Worm (Caenorhabditis elegans) whole organism, L2 larva: ENCODE measurements around the gene srr-6.

Source experiments
- C34F6.9 ChIP-seq: fragments of 150-350 bp; optimal IDR thresholded peaks from 2 replicates; lab custom pipeline; 2014; ENCODE audit warnings: missing biosample characterization, missing genetic modification characterization
- F13H6.1 ChIP-seq: sonication (generic microtip); optimal IDR thresholded peaks from 2 replicates; lab custom pipeline; 2016; ENCODE audit warnings: missing genetic modification characterization, missing compliant biosample characterization
- R02D3.7 ChIP-seq: fragments of 150-350 bp; optimal IDR thresholded peaks from 2 replicates; lab custom pipeline; 2014; ENCODE audit warnings: missing biosample characterization, missing genetic modification characterization
- Y55F3AM.14 ChIP-seq: fragments of 200-800 bp; sonication (Bioruptor generic); optimal IDR thresholded peaks from 2 replicates; lab custom pipeline; 2018; ENCODE audit warnings: mild to moderate bottlenecking, missing genetic modification characterization, missing compliant biosample characterization
- aly-2 ChIP-seq: fragments of 150-350 bp; optimal IDR thresholded peaks from 2 replicates; lab custom pipeline; 2014; ENCODE audit warnings: missing biosample characterization, missing genetic modification characterization
- ama-1 ChIP-seq: fragments of 150-350 bp; optimal IDR thresholded peaks from 2 replicates; lab custom pipeline; 2018; ENCODE audit warnings: inconsistent platforms
- blmp-1 ChIP-seq: sonication (generic microtip); optimal IDR thresholded peaks from 2 replicates; lab custom pipeline; 2017; ENCODE audit warnings: missing genetic modification characterization, mild to moderate bottlenecking, missing compliant biosample characterization, antibody characterized with exemption, moderate library complexity; ENCODE audit not compliant: insufficient read depth
- ceh-16 ChIP-seq: fragments of 150-350 bp; optimal IDR thresholded peaks from 2 replicates; lab custom pipeline; 2014; ENCODE audit warnings: missing biosample characterization, missing genetic modification characterization
- ceh-82 ChIP-seq: fragments of 150-350 bp; optimal IDR thresholded peaks from 2 replicates; lab custom pipeline; 2014; ENCODE audit warnings: missing biosample characterization, missing genetic modification characterization
- crh-2 ChIP-seq: sonication (generic microtip); optimal IDR thresholded peaks from 2 replicates; lab custom pipeline; 2017; ENCODE audit warnings: missing biosample characterization, missing genetic modification characterization
- dmd-4 ChIP-seq: sonication (generic microtip); optimal IDR thresholded peaks from 2 replicates; lab custom pipeline; 2017; ENCODE audit warnings: missing biosample characterization, missing genetic modification characterization
- egl-27 ChIP-seq: sonication (generic microtip); optimal IDR thresholded peaks from 3 replicates; lab custom pipeline; 2017; ENCODE audit warnings: missing biosample characterization, missing genetic modification reagents, missing genetic modification characterization
- elt-1 ChIP-seq: fragments of 150-350 bp; optimal IDR thresholded peaks from 2 replicates; lab custom pipeline; 2014; ENCODE audit warnings: missing biosample characterization, missing genetic modification characterization
- fos-1 ChIP-seq: fragments of 150-350 bp; optimal IDR thresholded peaks from 2 replicates; lab custom pipeline; 2014; ENCODE audit warnings: missing biosample characterization, missing genetic modification characterization
- gmeb-1 ChIP-seq: fragments of 150-350 bp; optimal IDR thresholded peaks from 2 replicates; lab custom pipeline; 2014; ENCODE audit warnings: missing biosample characterization, missing genetic modification characterization
- lin-39 ChIP-seq: fragments of 150-350 bp; optimal IDR thresholded peaks from 2 replicates; lab custom pipeline; 2014; ENCODE audit warnings: missing biosample characterization, missing genetic modification reagents, missing genetic modification characterization
- lsy-2 ChIP-seq, 2 experiments: fragments of 150-350 bp in 1 of 2; sonication (generic microtip) in 1 of 2; optimal IDR thresholded peaks; 2 replicates each; lab custom pipeline; 2014 to 2017; ENCODE audit warnings: missing biosample characterization in 2 of 2, missing genetic modification characterization in 2 of 2
- mbf-1 ChIP-seq: sonication (generic microtip); optimal IDR thresholded peaks from 2 replicates; lab custom pipeline; 2017; ENCODE audit warnings: missing biosample characterization, missing genetic modification characterization
- mdl-1 ChIP-seq, 2 experiments: fragments of 150-350 bp in 1 of 2; sonication (generic microtip) in 1 of 2; optimal IDR thresholded peaks; 2 replicates each; lab custom pipeline; 2017; ENCODE audit warnings: missing biosample characterization in 2 of 2, missing genetic modification characterization in 2 of 2
- nhr-11 ChIP-seq: fragments of 150-350 bp; optimal IDR thresholded peaks from 2 replicates; lab custom pipeline; 2014; ENCODE audit warnings: missing biosample characterization, missing genetic modification characterization
- nhr-12 ChIP-seq: fragments of 150-350 bp; optimal IDR thresholded peaks from 2 replicates; lab custom pipeline; 2014; ENCODE audit warnings: missing biosample characterization, missing genetic modification characterization
- nhr-129 ChIP-seq: fragments of 150-350 bp; optimal IDR thresholded peaks from 2 replicates; lab custom pipeline; 2014; ENCODE audit warnings: missing biosample characterization, missing genetic modification characterization
- nhr-21 ChIP-seq: fragments of 150-350 bp; optimal IDR thresholded peaks from 2 replicates; lab custom pipeline; 2014; ENCODE audit warnings: missing biosample characterization, missing genetic modification characterization
- nhr-23 ChIP-seq: fragments of 150-350 bp; optimal IDR thresholded peaks from 2 replicates; lab custom pipeline; 2014; ENCODE audit warnings: missing biosample characterization, missing genetic modification reagents, missing genetic modification characterization
- nhr-237 ChIP-seq: fragments of 150-350 bp; optimal IDR thresholded peaks from 2 replicates; lab custom pipeline; 2014; ENCODE audit warnings: missing biosample characterization, missing genetic modification characterization
- nhr-25 ChIP-seq: fragments of 150-350 bp; sonication (generic microtip); optimal IDR thresholded peaks from 3 replicates; lab custom pipeline; 2014; ENCODE audit warnings: missing biosample characterization, missing genetic modification characterization
- nhr-6 ChIP-seq: fragments of 150-350 bp; optimal IDR thresholded peaks from 2 replicates; lab custom pipeline; 2014; ENCODE audit warnings: missing biosample characterization, missing genetic modification characterization
- sem-4 ChIP-seq: fragments of 150-350 bp; optimal IDR thresholded peaks from 2 replicates; lab custom pipeline; 2014; ENCODE audit warnings: missing biosample characterization, missing genetic modification reagents, missing genetic modification characterization
- skn-1 ChIP-seq: sonication (generic microtip); optimal IDR thresholded peaks from 2 replicates; lab custom pipeline; 2017; ENCODE audit warnings: missing biosample characterization, missing genetic modification characterization
- sma-3 ChIP-seq: sonication (generic microtip); optimal IDR thresholded peaks from 2 replicates; lab custom pipeline; 2016; ENCODE audit warnings: missing genetic modification reagents, missing genetic modification characterization, missing compliant biosample characterization
- sma-9 ChIP-seq, 2 experiments: fragments of 150-350 bp in 1 of 2; sonication (generic microtip) in 1 of 2; optimal IDR thresholded peaks; 2 replicates each; lab custom pipeline; 2014 to 2016; ENCODE audit warnings: missing genetic modification characterization in 2 of 2, mild to moderate bottlenecking in 1 of 2, missing biosample characterization in 1 of 2, missing compliant biosample characterization in 1 of 2, missing genetic modification reagents in 1 of 2, moderate library complexity in 1 of 2
- snpc-4 ChIP-seq: fragments of 150-350 bp; optimal IDR thresholded peaks from 2 replicates; lab custom pipeline; 2014; ENCODE audit warnings: missing biosample characterization, missing genetic modification characterization
- unc-39 ChIP-seq: fragments of 150-350 bp; optimal IDR thresholded peaks from 2 replicates; lab custom pipeline; 2014; ENCODE audit warnings: missing biosample characterization, missing genetic modification characterization
- unc-55 ChIP-seq: fragments of 150-350 bp; sonication (generic microtip); optimal IDR thresholded peaks from 3 replicates; lab custom pipeline; 2014; ENCODE audit warnings: missing biosample characterization, missing genetic modification reagents, missing genetic modification characterization
- zag-1 ChIP-seq: fragments of 150-350 bp; optimal IDR thresholded peaks from 2 replicates; lab custom pipeline; 2014; ENCODE audit warnings: missing biosample characterization, missing genetic modification characterization
- ztf-1 ChIP-seq: fragments of 200-800 bp; sonication (Bioruptor generic); conservative IDR thresholded peaks from 2 replicates; pipeline ENCODE4 v1.3.6; 2022; ENCODE audit warnings: missing genetic modification characterization, missing compliant biosample characterization
- ztf-11 ChIP-seq: sonication (generic microtip); optimal IDR thresholded peaks from 2 replicates; lab custom pipeline; 2017; ENCODE audit warnings: missing biosample characterization, missing genetic modification characterization
- ztf-4 ChIP-seq: fragments of 150-350 bp; optimal IDR thresholded peaks from 2 replicates; lab custom pipeline; 2014; ENCODE audit warnings: missing biosample characterization, missing genetic modification characterization

The srr-6 gene

ce11 chrV:5018067-5018466 is 5.5 kb downstream of the srr-6 start:
- TF ChIP-seq sma-3 (GFP tag; lab: Kevin White, UChicago) (no peak), fos-1 (tag; lab: Kevin White, UChicago) (peak; percentile 38), sma-9 (GFP tag; optimal IDR thresholded peaks at IDR 0.05; lab: Kevin White, UChicago) (peak; percentile 55), sma-9 (tag; optimal IDR thresholded peaks at IDR 0.05; lab: Kevin White, UChicago) (no peak), Y55F3AM.14 (GFP tag; lab: Kevin White, UChicago) (peak; percentile 42), ztf-11 (no peak)

ce11 chrV:5018810-5019274 is 6.2 kb downstream of the srr-6 start, which contains the start of gene srr-4:
TSS of gene srr-4 (plus strand) at chrV:5019224.
- TF ChIP-seq fos-1 (tag; lab: Kevin White, UChicago) (peak; percentile 66), sma-9 (GFP tag; optimal IDR thresholded peaks at IDR 0.05; lab: Kevin White, UChicago) (peak; percentile 18), sma-9 (tag; optimal IDR thresholded peaks at IDR 0.05; lab: Kevin White, UChicago) (no peak), skn-1 (tag; lab: Kevin White, UChicago) (peak; percentile 39), elt-1 (tag; lab: Kevin White, UChicago) (no peak)

DNA sequence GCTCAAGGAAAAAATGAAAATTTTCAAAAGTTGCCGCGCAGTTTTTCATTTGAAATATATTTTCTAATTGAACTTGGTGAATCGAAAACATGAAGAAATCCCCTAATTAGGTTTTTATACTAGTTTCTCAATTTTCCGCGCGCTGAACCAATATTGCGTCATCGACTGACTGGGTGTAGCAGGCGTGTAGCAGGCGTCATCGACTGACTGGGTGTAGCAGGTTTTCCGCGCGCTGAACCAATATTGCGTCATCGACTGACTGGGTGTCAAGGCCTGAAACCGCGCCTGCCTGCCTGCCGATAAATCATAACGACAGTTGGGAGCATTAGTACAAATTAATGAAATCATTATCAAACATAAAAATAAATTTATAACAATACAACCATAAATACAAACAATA is 10.8 kb downstream of the srr-6 start:
- TF ChIP-seq zag-1 (no peak), nhr-12 (tag; lab: Kevin White, UChicago) (no peak), crh-2 (tag; lab: Kevin White, UChicago) (no peak), ztf-1 (GFP tag; lab: Robert Waterston, UW) (no peak), nhr-21 (tag; lab: Kevin White, UChicago) (no peak), nhr-23 (tag; lab: Kevin White, UChicago) (no peak), gmeb-1 (tag; lab: Kevin White, UChicago) (no peak), lsy-2 (tag; optimal IDR thresholded peaks at IDR 0.05; lab: Kevin White, UChicago) (no peak)

- TF ChIP-seq unc-55 (GFP tag; lab: Kevin White, UChicago): no peak
- no peak for TF ChIP-seq zag-1
- no peak for TF ChIP-seq aly-2
- peak; percentile 11 for TF ChIP-seq Y55F3AM.14 (GFP tag; lab: Kevin White, UChicago)
- TF ChIP-seq dmd-4 (tag; lab: Kevin White, UChicago): no peak
- no peak for TF ChIP-seq snpc-4 (tag; lab: Kevin White, UChicago)
- no peak for TF ChIP-seq C34F6.9 (tag; lab: Kevin White, UChicago)
- no peak for TF ChIP-seq sem-4
- no peak for TF ChIP-seq egl-27 (tag; lab: Kevin White, UChicago)
- peak; percentile 92 for TF ChIP-seq fos-1 (tag; lab: Kevin White, UChicago)
- TF ChIP-seq ztf-4: no peak
- TF ChIP-seq nhr-21 (tag; lab: Kevin White, UChicago): no peak
- no peak for TF ChIP-seq nhr-11
- peak; percentile 5 for TF ChIP-seq sma-9 (GFP tag; optimal IDR thresholded peaks at IDR 0.05; lab: Kevin White, UChicago)
- no peak for TF ChIP-seq sma-9 (tag; optimal IDR thresholded peaks at IDR 0.05; lab: Kevin White, UChicago)
- TF ChIP-seq gmeb-1 (tag; lab: Kevin White, UChicago): no peak
- peak; percentile 22 for TF ChIP-seq F13H6.1
- TF ChIP-seq lin-39: no peak
- TF ChIP-seq R02D3.7 (tag; lab: Kevin White, UChicago): no peak
- no peak for TF ChIP-seq mbf-1 (tag; lab: Kevin White, UChicago)
- peak; percentile 44 for TF ChIP-seq crh-2 (tag; lab: Kevin White, UChicago)
- TF ChIP-seq skn-1 (tag; lab: Kevin White, UChicago): no peak
- TF ChIP-seq unc-39: no peak
- TF ChIP-seq ztf-11: no peak
- TF ChIP-seq, all 48 proteins: peak for 5
These were observed 13.8 kb downstream of the srr-6 start for ce11 chrV:5026438-5026837.

DNA sequence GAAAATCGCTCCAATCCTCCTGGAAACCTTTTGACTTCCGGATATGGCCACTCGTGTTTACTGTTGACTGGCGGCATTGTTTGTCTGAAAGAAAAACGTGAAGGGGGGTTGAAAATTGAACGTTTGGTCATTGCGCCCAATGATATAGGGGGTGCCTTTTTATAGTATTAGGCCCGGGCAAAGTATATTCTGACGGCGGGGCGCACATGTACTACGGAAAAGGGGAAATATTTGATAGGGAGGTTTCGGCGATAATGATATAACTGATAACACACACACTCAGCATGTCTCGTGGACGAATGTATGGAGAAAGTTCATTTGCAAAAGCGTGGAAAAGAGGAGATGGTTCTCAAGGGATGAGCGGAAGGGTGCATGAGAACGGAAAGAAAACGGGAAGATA is 15.0 kb downstream of the srr-6 start, which contains the start of gene cpt-4:
Gene cpt-4 (minus strand): TSS at position 84 of the 400 bp plus-strand sequence.
- TF ChIP-seq unc-55 (GFP tag; lab: Kevin White, UChicago) (no peak), nhr-129 (tag; lab: Kevin White, UChicago) (no peak), crh-2 (tag; lab: Kevin White, UChicago) (peak; percentile 47), nhr-11 (no peak), mdl-1 (tag; optimal IDR thresholded peaks at IDR 0.05; lab: Kevin White, UChicago) (peak; percentile 10 to 24), Y55F3AM.14 (GFP tag; lab: Kevin White, UChicago) (peak; percentile 58), lin-39 (no peak), zag-1 (no peak), nhr-6 (tag; lab: Kevin White, UChicago) (no peak), ceh-16 (tag; lab: Kevin White, UChicago) (no peak), R02D3.7 (tag; lab: Kevin White, UChicago) (no peak), nhr-21 (tag; lab: Kevin White, UChicago) (peak; percentile 10), ztf-4 (no peak), dmd-4 (tag; lab: Kevin White, UChicago) (no peak), blmp-1 (tag; lab: Kevin White, UChicago) (no peak), ama-1 (no peak), sma-9 (GFP tag; optimal IDR thresholded peaks at IDR 0.05; lab: Kevin White, UChicago) (peak; percentile 80), sma-9 (tag; optimal IDR thresholded peaks at IDR 0.05; lab: Kevin White, UChicago) (no peak), nhr-237 (no peak), aly-2 (no peak), F13H6.1 (peak; percentile 25), elt-1 (tag; lab: Kevin White, UChicago) (no peak), ceh-82 (no peak), fos-1 (tag; lab: Kevin White, UChicago) (peak; percentile 92), nhr-25 (tag; lab: Kevin White, UChicago) (no peak)
